Worm (Caenorhabditis elegans): ENCODE measurements around the gene C47D12.4.

C47D12.4 gene

DNA sequence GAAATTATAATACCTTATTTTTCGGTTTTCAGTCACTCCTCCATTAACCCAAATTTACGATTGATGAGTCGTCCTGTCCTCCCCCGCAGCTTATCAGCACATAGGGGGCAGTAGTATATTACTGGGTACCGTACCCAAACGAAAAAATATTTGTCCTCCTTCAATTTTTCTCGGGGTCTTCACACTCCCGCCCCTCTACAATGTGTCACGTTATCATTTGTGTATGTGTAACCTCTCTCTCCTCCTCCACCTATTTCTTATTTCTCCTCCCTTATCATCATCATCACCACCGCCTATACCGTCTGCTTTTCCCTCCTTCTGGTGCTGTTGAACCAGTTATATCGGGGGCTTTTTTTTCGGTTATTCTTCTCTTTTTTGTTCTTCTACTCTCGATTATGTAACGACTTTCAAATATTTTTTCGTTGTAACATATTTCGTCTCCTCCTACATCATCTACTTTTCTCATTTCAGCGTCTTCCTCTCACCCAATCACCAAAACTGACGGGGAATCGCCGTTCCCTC, 35.2 kb upstream of the C47D12.4 start, which contains the start of gene ghi-1 (continued):
- TF ChIP-seq F16B12.6 (tag; optimal IDR thresholded peaks at IDR 0.05) (no peak), ces-1 (GFP tag; optimal IDR thresholded peaks at IDR 0.05) (no peak), dpl-1 (GFP tag; optimal IDR thresholded peaks at IDR 0.05) (no peak), fos-1 (tag; optimal IDR thresholded peaks at IDR 0.05) (no peak), hlh-4 (tag; optimal IDR thresholded peaks at IDR 0.05) (no peak), C34B4.2 (tag; optimal IDR thresholded peaks at IDR 0.05) (no peak), hlh-17 (GFP tag; optimal IDR thresholded peaks at IDR 0.05; ENCODE audit: borderline replicate concordance) (no peak), nhr-77 (tag; optimal IDR thresholded peaks at IDR 0.05) (no peak), lin-15B (tag; optimal IDR thresholded peaks at IDR 0.05) (no peak), ztf-4 (tag; optimal IDR thresholded peaks at IDR 0.05) (no peak), unc-130 (tag; optimal IDR thresholded peaks at IDR 0.05) (no peak), sptf-1 (tag; optimal IDR thresholded peaks at IDR 0.05) (no peak), irx-1 (tag; optimal IDR thresholded peaks at IDR 0.05) (no peak), sup-37 (GFP tag; optimal IDR thresholded peaks at IDR 0.05) (no peak), efl-1 (optimal IDR thresholded peaks at IDR 0.05) (no peak), efl-1 (GFP tag; optimal IDR thresholded peaks at IDR 0.05 in 1 of 2) (peak in 1 of 2 experiments; percentile 91), swsn-7 (tag; optimal IDR thresholded peaks at IDR 0.05) (no peak), ceh-8 (GFP tag; optimal IDR thresholded peaks at IDR 0.05) (no peak), fkh-10 (GFP tag; optimal IDR thresholded peaks at IDR 0.05) (no peak), fkh-8 (tag; optimal IDR thresholded peaks at IDR 0.05) (no peak), efl-3 (GFP tag; optimal IDR thresholded peaks at IDR 0.05) (no peak), C04F5.9 (tag; optimal IDR thresholded peaks at IDR 0.05) (no peak), dsc-1 (tag; optimal IDR thresholded peaks at IDR 0.05) (no peak), elt-2 (tag; optimal IDR thresholded peaks at IDR 0.05) (peak; percentile 44), Y116A8C.19 (tag; optimal IDR thresholded peaks at IDR 0.05; ENCODE audit: borderline replicate concordance) (no peak), xbp-1 (tag; optimal IDR thresholded peaks at IDR 0.05) (no peak), lsy-2 (tag; optimal IDR thresholded peaks at IDR 0.05) (peak in 1 of 2 experiments; percentile 53), zip-4 (GFP tag; optimal IDR thresholded peaks at IDR 0.05) (no peak), nhr-11 (tag; optimal IDR thresholded peaks at IDR 0.05) (no peak), rnt-1 (tag; optimal IDR thresholded peaks at IDR 0.05) (no peak), nhr-71 (tag; optimal IDR thresholded peaks at IDR 0.05) (peak; percentile 12), vab-15 (tag; optimal IDR thresholded peaks at IDR 0.05) (no peak), aly-2 (tag; optimal IDR thresholded peaks at IDR 0.05) (no peak), ceh-90 (tag; optimal IDR thresholded peaks at IDR 0.05) (no peak), nhr-85 (tag) (peak; percentile 76), tlp-1 (tag; optimal IDR thresholded peaks at IDR 0.05) (no peak), lin-35 (GFP tag; optimal IDR thresholded peaks at IDR 0.05) (peak in 1 of 2 experiments; percentile 38), alr-1 (tag; optimal IDR thresholded peaks at IDR 0.05; ENCODE audit: borderline replicate concordance) (no peak), jun-1 (tag; optimal IDR thresholded peaks at IDR 0.05) (no peak), fkh-4 (tag; optimal IDR thresholded peaks at IDR 0.05; ENCODE audit: borderline replicate concordance) (no peak), lin-39 (tag; optimal IDR thresholded peaks at IDR 0.05) (no peak), snu-23 (GFP tag; optimal IDR thresholded peaks at IDR 0.05) (peak; percentile 16), nhr-19 (GFP tag; conservative IDR thresholded peaks at IDR 0.05) (no peak), egl-27 (tag; optimal IDR thresholded peaks at IDR 0.05) (no peak), hpl-2 (GFP tag; optimal IDR thresholded peaks at IDR 0.05) (no peak), nhr-20 (tag; optimal IDR thresholded peaks at IDR 0.05) (peak; percentile 3), lin-14 (GFP tag; optimal IDR thresholded peaks at IDR 0.05) (peak; percentile 12), blmp-1 (tag; optimal IDR thresholded peaks at IDR 0.05) (no peak), ceh-63 (GFP tag; optimal IDR thresholded peaks at IDR 0.05) (no peak), pax-3 (tag; optimal IDR thresholded peaks at IDR 0.05) (no peak), egl-13 (tag; optimal IDR thresholded peaks at IDR 0.05) (no peak), nhr-28 (tag; optimal IDR thresholded peaks at IDR 0.05) (no peak), nhr-76 (tag; optimal IDR thresholded peaks at IDR 0.05) (no peak)

All from whole organism, L1 larva.